Worm (Caenorhabditis elegans) whole organism, L3 larva: ENCODE data around the gene C05B5.11.
"Not testable (repeated sequence)": the region's sequence is repeated elsewhere in the genome, so short reads cannot be mapped to it uniquely, and the experiment has no call there.

Experiments used
- egl-5 ChIP-seq: fragments of 150-350 bp; optimal IDR thresholded peaks from 2 replicates; lab custom pipeline; 2017; ENCODE audit warnings: missing biosample characterization, missing genetic modification reagents, missing genetic modification characterization, inconsistent platforms
- elt-1 ChIP-seq: fragments of 150-350 bp; optimal IDR thresholded peaks from 2 replicates; lab custom pipeline; 2014; ENCODE audit warnings: missing biosample characterization, missing genetic modification characterization
- elt-2 ChIP-seq: sonication (generic microtip); optimal IDR thresholded peaks from 2 replicates; lab custom pipeline; 2016; ENCODE audit warnings: missing genetic modification reagents, mild to moderate bottlenecking, missing genetic modification characterization, missing compliant biosample characterization
- fkh-10 ChIP-seq: sonication (generic microtip); optimal IDR thresholded peaks from 2 replicates; lab custom pipeline; 2017; ENCODE audit warnings: missing biosample characterization, missing genetic modification reagents, missing genetic modification characterization
- fos-1 ChIP-seq: fragments of 150-350 bp; optimal IDR thresholded peaks from 2 replicates; lab custom pipeline; 2014; ENCODE audit warnings: missing biosample characterization, missing genetic modification characterization
- lin-15B ChIP-seq: fragments of 150-350 bp; optimal IDR thresholded peaks from 2 replicates; lab custom pipeline; 2014; ENCODE audit warnings: missing biosample characterization, missing genetic modification characterization
- lsy-12 ChIP-seq: sonication (generic microtip); optimal IDR thresholded peaks from 2 replicates; lab custom pipeline; 2016; ENCODE audit warnings: mild to moderate bottlenecking, missing genetic modification characterization, missing compliant biosample characterization
- mml-1 ChIP-seq: fragments of 150-350 bp; sonication (generic microtip); optimal IDR thresholded peaks from 3 replicates; lab custom pipeline; 2014; ENCODE audit warnings: missing biosample characterization, missing genetic modification characterization
- nhr-11 ChIP-seq: fragments of 150-350 bp; optimal IDR thresholded peaks from 2 replicates; lab custom pipeline; 2014; ENCODE audit warnings: missing biosample characterization, missing genetic modification characterization
- nhr-12 ChIP-seq: fragments of 150-350 bp; optimal IDR thresholded peaks from 2 replicates; lab custom pipeline; 2014; ENCODE audit warnings: missing biosample characterization, missing genetic modification characterization
- nhr-25 ChIP-seq: sonication (generic microtip); optimal IDR thresholded peaks from 2 replicates; lab custom pipeline; 2017; ENCODE audit warnings: missing biosample characterization, missing genetic modification characterization
- nhr-28 ChIP-seq: fragments of 150-350 bp; optimal IDR thresholded peaks from 2 replicates; lab custom pipeline; 2014; ENCODE audit warnings: missing biosample characterization, missing genetic modification characterization
- nhr-43 ChIP-seq: sonication (generic microtip); optimal IDR thresholded peaks from 2 replicates; lab custom pipeline; 2016; ENCODE audit warnings: mild to moderate bottlenecking, missing genetic modification characterization, missing compliant biosample characterization; ENCODE audit not compliant: poor library complexity, severe bottlenecking
- nhr-77 ChIP-seq: fragments of 150-350 bp; optimal IDR thresholded peaks from 2 replicates; lab custom pipeline; 2014; ENCODE audit warnings: missing biosample characterization, missing genetic modification characterization
- pha-4 ChIP-seq: fragments of 150-350 bp; optimal IDR thresholded peaks from 2 replicates; lab custom pipeline; 2014; ENCODE audit warnings: missing biosample characterization, missing genetic modification reagents, missing genetic modification characterization
- pqm-1 ChIP-seq: fragments of 150-350 bp; optimal IDR thresholded peaks from 2 replicates; lab custom pipeline; 2017; ENCODE audit warnings: missing biosample characterization, missing genetic modification characterization, inconsistent platforms
- tbx-2 ChIP-seq: sonication (generic microtip); optimal IDR thresholded peaks from 2 replicates; lab custom pipeline; 2016; ENCODE audit warnings: mild to moderate bottlenecking, missing genetic modification characterization, missing compliant biosample characterization
- unc-62 ChIP-seq: fragments of 150-350 bp; sonication (generic microtip); optimal IDR thresholded peaks from 4 replicates; lab custom pipeline; 2014; ENCODE audit warnings: missing biosample characterization, missing genetic modification reagents, missing genetic modification characterization

The C05B5.11 gene

ce11 chrIII:10035783-10036182, 31.5 kb downstream of the C05B5.11 start, which contains the start of gene xbx-3:
Gene xbx-3, plus strand, starts transcription at chrIII:10035945.
- TF ChIP-seq nhr-11 (peak; percentile 79), mml-1 (tag; lab: Kevin White, UChicago) (no peak), nhr-77 (no peak)

DNA sequence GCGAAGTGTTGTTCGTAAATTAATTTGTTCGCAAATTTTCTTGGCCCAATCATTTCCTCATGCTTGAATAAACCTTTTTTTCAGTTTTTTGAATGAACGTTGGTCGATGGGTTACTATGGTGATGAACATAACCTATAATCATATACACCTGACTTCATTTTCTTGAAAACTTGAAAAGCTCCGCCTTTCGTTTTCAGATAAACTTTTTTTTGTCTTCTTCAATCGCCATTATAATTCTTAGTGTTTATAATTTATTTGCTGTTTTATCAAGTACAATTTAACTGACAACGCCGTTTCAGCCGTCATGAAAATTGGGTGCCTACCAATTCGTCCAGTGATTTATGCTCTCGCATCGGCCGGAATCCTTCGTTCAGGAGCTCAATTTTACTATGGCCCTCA, 32.8 kb downstream of the C05B5.11 start, which contains the start of gene M04D8.7:
TSS of gene M04D8.7 (plus strand) at position 301 of the 400 bp plus-strand sequence.
- TF ChIP-seq fkh-10 (GFP tag; lab: Kevin White, UChicago) (peak; percentile 1), pqm-1 (tag; lab: Kevin White, UChicago) (no peak), fos-1 (tag; lab: Kevin White, UChicago) (no peak)

DNA sequence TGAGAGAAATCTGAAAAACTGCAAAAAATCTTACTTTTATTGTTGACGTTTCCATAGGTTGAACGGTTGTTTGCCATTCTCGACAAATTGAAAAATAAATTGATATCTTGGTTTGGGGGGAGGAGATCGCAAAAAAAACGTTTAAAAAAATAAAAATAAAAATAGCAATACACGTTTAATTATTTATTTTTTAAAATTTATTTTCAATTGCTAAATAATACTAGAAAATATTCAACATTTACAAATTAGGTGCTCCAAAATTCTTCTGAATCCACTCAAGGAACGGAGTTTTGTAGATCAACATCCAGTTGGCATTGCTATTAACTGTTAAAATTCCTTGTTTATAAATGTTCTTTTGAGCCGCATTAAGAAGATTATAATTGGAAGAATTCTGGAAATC, 35.7 kb downstream of the C05B5.11 start, which contains the start of gene T16G12.7:
TSS of gene T16G12.7 (minus strand) at position 101 of the 400 bp plus-strand sequence.
- no peak for TF ChIP-seq nhr-12 (tag; lab: Kevin White, UChicago)
- no peak for TF ChIP-seq lsy-12 (tag; lab: Kevin White, UChicago)
- no peak for TF ChIP-seq unc-62
- TF ChIP-seq, all 47 proteins: peak for 0

DNA sequence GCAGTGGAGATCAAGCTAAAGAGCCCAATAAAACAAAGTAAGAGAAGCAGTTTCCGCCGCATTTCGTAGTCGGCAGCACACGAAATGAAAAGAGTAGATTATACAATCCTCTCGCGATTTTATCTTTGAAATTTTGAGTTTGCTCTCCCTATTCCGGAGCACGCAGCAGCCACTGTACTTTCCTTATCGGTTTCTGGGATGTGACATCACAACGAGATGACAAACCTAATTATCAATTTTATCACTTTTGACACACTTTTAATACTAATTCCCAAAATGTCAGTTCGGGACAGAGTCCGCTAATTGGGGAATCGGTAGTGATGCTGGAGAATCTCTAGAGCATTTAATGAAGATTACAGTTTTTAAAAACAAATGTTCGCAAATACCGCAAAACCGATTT, 45.4 kb downstream of the C05B5.11 start, which contains the start of gene T16G12.1:
TSS of gene T16G12.1 (minus strand) at position 176 of the 400 bp plus-strand sequence.
- TF ChIP-seq lsy-12 (tag; lab: Kevin White, UChicago): no peak
- TF ChIP-seq pqm-1 (tag; lab: Kevin White, UChicago): peak; percentile 60
- no peak for TF ChIP-seq nhr-28 (tag; lab: Kevin White, UChicago)
- TF ChIP-seq nhr-25 (tag; lab: Kevin White, UChicago): no peak
- TF ChIP-seq egl-5 (tag; lab: Kevin White, UChicago): no peak
- TF ChIP-seq nhr-77: no peak
- TF ChIP-seq nhr-12 (tag; lab: Kevin White, UChicago): no peak
- peak; percentile 82 for TF ChIP-seq elt-2 (tag; lab: Kevin White, UChicago)
- TF ChIP-seq, all 47 proteins: peak for 2

ce11 chrIII:10050321-10050720, 46.0 kb downstream of the C05B5.11 start, which contains the start of gene T16G12.3:
Gene T16G12.3, plus strand, starts transcription at chrIII:10050621.
- TF ChIP-seq pha-4, lin-15B, tbx-2 (tag; lab: Kevin White, UChicago): not testable (repeated sequence)

DNA sequence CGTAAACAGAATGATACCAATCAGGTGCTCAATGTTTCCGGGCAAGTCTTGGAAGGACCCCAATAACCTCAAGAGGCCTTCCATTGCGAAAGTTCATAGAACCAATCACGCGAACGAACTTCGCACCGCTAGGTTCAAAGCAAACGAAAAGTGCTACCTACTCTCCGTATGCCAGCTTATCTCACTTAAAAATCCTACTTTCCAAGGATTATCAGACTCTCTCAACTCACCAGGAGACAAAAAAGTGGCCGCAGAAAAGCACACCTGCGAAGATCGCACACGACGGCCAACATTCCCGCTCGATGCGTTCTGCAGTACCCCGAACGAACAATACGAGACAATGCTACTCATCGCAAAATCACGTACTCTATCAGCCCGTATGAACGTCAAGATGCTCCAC, 49.0 kb downstream of the C05B5.11 start, which contains the start of gene T16G12.12:
TSS of gene T16G12.12 (plus strand) at position 301 of the 400 bp plus-strand sequence.
- TF ChIP-seq elt-1 (tag; lab: Kevin White, UChicago); nhr-43 (tag; lab: Kevin White, UChicago); nhr-77: not testable (repeated sequence)
